Worm (Caenorhabditis elegans) whole organism, mixed stage, embryonic: ENCODE results near the gene srbc-55.

ENCODE experiments used
- bed-3 ChIP-seq: fragments of 200-800 bp; sonication (Bioruptor generic); optimal IDR thresholded peaks from 3 replicates; lab custom pipeline; 2018; ENCODE audit warnings: mild to moderate bottlenecking, missing genetic modification characterization, moderate library complexity, missing compliant biosample characterization
- ceh-39 ChIP-seq: fragments of 150-350 bp; optimal IDR thresholded peaks from 2 replicates; lab custom pipeline; 2014; ENCODE audit warnings: missing biosample characterization, missing genetic modification characterization
- ceh-43 ChIP-seq: fragments of 200-800 bp; sonication (Bioruptor generic); optimal IDR thresholded peaks from 2 replicates; lab custom pipeline; 2018; ENCODE audit warnings: mild to moderate bottlenecking, missing genetic modification characterization, moderate library complexity, missing compliant biosample characterization
- ceh-83 ChIP-seq: fragments of 200-800 bp; sonication (Bioruptor generic); optimal IDR thresholded peaks from 2 replicates; lab custom pipeline; 2018; ENCODE audit warnings: mild to moderate bottlenecking, missing genetic modification characterization, missing compliant biosample characterization
- ces-1 ChIP-seq: fragments of 150-350 bp; optimal IDR thresholded peaks from 2 replicates; lab custom pipeline; 2014; ENCODE audit warnings: missing biosample characterization, missing genetic modification reagents, missing genetic modification characterization
- cnd-1 ChIP-seq: fragments of 200-800 bp; sonication (Bioruptor generic); optimal IDR thresholded peaks from 2 replicates; lab custom pipeline; 2018; ENCODE audit warnings: mild to moderate bottlenecking, missing genetic modification characterization, missing compliant biosample characterization
- drap-1 ChIP-seq: fragments of 200-800 bp; sonication (Bioruptor generic); optimal IDR thresholded peaks from 3 replicates; lab custom pipeline; 2018; ENCODE audit warnings: mild to moderate bottlenecking, missing genetic modification characterization, missing compliant biosample characterization
- elt-1 ChIP-seq: sonication (generic microtip); optimal IDR thresholded peaks from 2 replicates; lab custom pipeline; 2017; ENCODE audit warnings: missing genetic modification characterization, mild to moderate bottlenecking, missing compliant biosample characterization, antibody characterized with exemption, moderate library complexity, borderline replicate concordance; ENCODE audit not compliant: insufficient read depth
- elt-3 ChIP-seq: fragments of 150-350 bp; optimal IDR thresholded peaks from 2 replicates; lab custom pipeline; 2014; ENCODE audit warnings: missing biosample characterization, missing genetic modification characterization
- flh-1 ChIP-seq: fragments of 200-800 bp; sonication (Bioruptor generic); optimal IDR thresholded peaks from 2 replicates; lab custom pipeline; 2018; ENCODE audit warnings: mild to moderate bottlenecking, missing genetic modification characterization, moderate library complexity, missing compliant biosample characterization
- ham-2 ChIP-seq: fragments of 200-800 bp; sonication (Bioruptor generic); optimal IDR thresholded peaks from 2 replicates; lab custom pipeline; 2018; ENCODE audit warnings: mild to moderate bottlenecking, missing genetic modification characterization, missing compliant biosample characterization
- hlh-1 ChIP-seq: fragments of 150-350 bp; optimal IDR thresholded peaks from 2 replicates; lab custom pipeline; 2014; ENCODE audit warnings: missing biosample characterization, missing genetic modification reagents, missing genetic modification characterization
- lin-13 ChIP-seq: fragments of 150-350 bp; optimal IDR thresholded peaks from 2 replicates; lab custom pipeline; 2014; ENCODE audit warnings: missing biosample characterization, missing genetic modification characterization
- lin-32 ChIP-seq: fragments of 200-800 bp; sonication (Bioruptor generic); optimal IDR thresholded peaks from 2 replicates; lab custom pipeline; 2018; ENCODE audit warnings: mild to moderate bottlenecking, missing genetic modification characterization, missing compliant biosample characterization
- lsy-2 ChIP-seq: fragments of 150-350 bp; optimal IDR thresholded peaks from 2 replicates; lab custom pipeline; 2014; ENCODE audit warnings: missing biosample characterization, missing genetic modification characterization
- mab-5 ChIP-seq: fragments of 150-350 bp; optimal IDR thresholded peaks from 2 replicates; lab custom pipeline; 2014; ENCODE audit warnings: missing biosample characterization, missing genetic modification characterization
- mep-1 ChIP-seq: fragments of 150-350 bp; optimal IDR thresholded peaks from 2 replicates; lab custom pipeline; 2017; ENCODE audit warnings: missing biosample characterization, missing genetic modification reagents, missing genetic modification characterization, inconsistent platforms
- mls-2 ChIP-seq: sonication (generic microtip); optimal IDR thresholded peaks from 2 replicates; lab custom pipeline; 2016; ENCODE audit warnings: mild to moderate bottlenecking, missing genetic modification characterization, moderate library complexity, missing compliant biosample characterization
- nhr-12 ChIP-seq: fragments of 150-350 bp; optimal IDR thresholded peaks from 2 replicates; lab custom pipeline; 2014; ENCODE audit warnings: missing biosample characterization, missing genetic modification characterization
- nhr-2 ChIP-seq: fragments of 150-350 bp; optimal IDR thresholded peaks from 2 replicates; lab custom pipeline; 2014; ENCODE audit warnings: missing biosample characterization, missing genetic modification characterization
- nhr-28 ChIP-seq: fragments of 150-350 bp; optimal IDR thresholded peaks from 2 replicates; lab custom pipeline; 2014; ENCODE audit warnings: missing biosample characterization, missing genetic modification characterization
- nhr-76 ChIP-seq: sonication (generic microtip); optimal IDR thresholded peaks from 2 replicates; lab custom pipeline; 2017; ENCODE audit warnings: missing biosample characterization, missing genetic modification characterization
- pha-4 ChIP-seq: fragments of 150-350 bp; optimal IDR thresholded peaks from 2 replicates; lab custom pipeline; 2018; ENCODE audit warnings: missing biosample characterization, missing genetic modification reagents, missing genetic modification characterization
- sem-2 ChIP-seq: fragments of 200-800 bp; sonication (Bioruptor generic); optimal IDR thresholded peaks from 2 replicates; lab custom pipeline; 2018; ENCODE audit warnings: mild to moderate bottlenecking, missing genetic modification characterization, missing compliant biosample characterization
- snpc-4 ChIP-seq: fragments of 150-350 bp; optimal IDR thresholded peaks from 2 replicates; lab custom pipeline; 2014; ENCODE audit warnings: missing biosample characterization, missing genetic modification characterization
- sptf-1 ChIP-seq: sonication (generic microtip); optimal IDR thresholded peaks from 2 replicates; lab custom pipeline; 2017; ENCODE audit warnings: mild to moderate bottlenecking, missing genetic modification characterization, moderate library complexity, missing compliant biosample characterization
- tbx-8 ChIP-seq: fragments of 200-800 bp; sonication (Bioruptor generic); optimal IDR thresholded peaks from 2 replicates; lab custom pipeline; 2018; ENCODE audit warnings: mild to moderate bottlenecking, missing genetic modification characterization, moderate library complexity, missing compliant biosample characterization
- unc-120 ChIP-seq: sonication (generic microtip); optimal IDR thresholded peaks from 2 replicates; lab custom pipeline; 2017; ENCODE audit warnings: missing genetic modification characterization, missing compliant biosample characterization; ENCODE audit not compliant: poor library complexity, severe bottlenecking
- unc-39 ChIP-seq: fragments of 150-350 bp; optimal IDR thresholded peaks from 2 replicates; lab custom pipeline; 2014; ENCODE audit warnings: missing biosample characterization, missing genetic modification characterization
- zip-8 ChIP-seq: fragments of 150-350 bp; optimal IDR thresholded peaks from 2 replicates; lab custom pipeline; 2014; ENCODE audit warnings: missing biosample characterization, missing genetic modification characterization
- ztf-11 ChIP-seq: fragments of 150-350 bp; optimal IDR thresholded peaks from 2 replicates; lab custom pipeline; 2014; ENCODE audit warnings: missing biosample characterization, missing genetic modification characterization

srbc-55 gene

ce11 chrV:15782494-15782893, 47.3 kb downstream of the srbc-55 start, which contains the start of gene T26E4.3:
T26E4.3 (plus strand) TSS chrV:15782794.
- TF ChIP-seq mls-2 (tag; lab: Kevin White, UChicago), result no peak
- TF ChIP-seq cnd-1 (tag; lab: Kevin White, UChicago), result no peak
- no peak for TF ChIP-seq snpc-4
- TF ChIP-seq sem-2, result no peak
- TF ChIP-seq lin-13 (tag; lab: Kevin White, UChicago), result no peak
- no peak for TF ChIP-seq mab-5 (tag; lab: Kevin White, UChicago)
- no peak for TF ChIP-seq drap-1 (GFP tag; lab: Kevin White, UChicago)
- TF ChIP-seq elt-3 (tag; lab: Kevin White, UChicago), result no peak
- no peak for TF ChIP-seq flh-1 (GFP tag; lab: Kevin White, UChicago)
- TF ChIP-seq ces-1 (GFP tag; lab: Kevin White, UChicago), result no peak
- no peak for TF ChIP-seq lsy-2
- no peak for TF ChIP-seq ztf-11
- TF ChIP-seq zip-8, result no peak
- TF ChIP-seq, all 35 proteins: peak for 0

ce11 chrV:15781086-15781485, 48.7 kb downstream of the srbc-55 start, which contains the start of gene T26E4.2:
T26E4.2 (plus strand) TSS chrV:15781386.
- TF ChIP-seq ceh-39 (tag; lab: Kevin White, UChicago) (no peak), sptf-1 (no peak), lin-32 (GFP tag; lab: Kevin White, UChicago) (no peak), nhr-76 (tag; lab: Kevin White, UChicago) (no peak), pha-4 (no peak), mls-2 (tag; lab: Kevin White, UChicago) (no peak), unc-39 (tag; lab: Kevin White, UChicago) (no peak), nhr-12 (tag; lab: Kevin White, UChicago) (no peak), drap-1 (GFP tag; lab: Kevin White, UChicago) (no peak), bed-3 (no peak), elt-3 (tag; lab: Kevin White, UChicago) (no peak), lsy-2 (no peak), tbx-8 (no peak), ceh-43 (no peak), nhr-28 (tag; lab: Kevin White, UChicago) (no peak), mep-1 (tag; lab: Kevin White, UChicago) (no peak), ceh-83 (no peak), mab-5 (tag; lab: Kevin White, UChicago) (no peak)

ce11 chrV:15779128-15779729, 50.6 kb downstream of the srbc-55 start, which contains the start of the genes nhr-285 and irld-52:
nhr-285 (minus strand) TSS chrV:15779228.
irld-52 (plus strand) TSS chrV:15779679.
- no peak for TF ChIP-seq mep-1 (tag; lab: Kevin White, UChicago)
- no peak for TF ChIP-seq ham-2 (GFP tag; lab: Kevin White, UChicago)
- TF ChIP-seq hlh-1 (tag; lab: Kevin White, UChicago), result no peak
- no peak for TF ChIP-seq elt-3 (tag; lab: Kevin White, UChicago)
- no peak for TF ChIP-seq mls-2 (tag; lab: Kevin White, UChicago)
- no peak for TF ChIP-seq ces-1 (GFP tag; lab: Kevin White, UChicago)
- no peak for TF ChIP-seq flh-1 (GFP tag; lab: Kevin White, UChicago)
- no peak for TF ChIP-seq sptf-1
- no peak for TF ChIP-seq ceh-39 (tag; lab: Kevin White, UChicago)
- TF ChIP-seq elt-1 (tag; lab: Kevin White, UChicago), result no peak
- TF ChIP-seq unc-120 (tag; lab: Kevin White, UChicago), result no peak
- no peak for TF ChIP-seq ztf-11
- no peak for TF ChIP-seq nhr-12 (tag; lab: Kevin White, UChicago)
- no peak for TF ChIP-seq unc-39 (tag; lab: Kevin White, UChicago)
- TF ChIP-seq sem-2, result no peak
- TF ChIP-seq ceh-43, result no peak
- TF ChIP-seq nhr-2, result no peak
- no peak for TF ChIP-seq nhr-28 (tag; lab: Kevin White, UChicago)
- TF ChIP-seq zip-8, result no peak
- TF ChIP-seq, all 35 proteins: peak for 0
